Fruit fly (Drosophila melanogaster) whole organism, wandering third instar larva: ENCODE measurements around the gene Osi24.

Experiments used
- Abd-B ChIP-seq: fragments of >200 bp; optimal IDR thresholded peaks from 2 replicates; lab custom pipeline; 2017; ENCODE audit warnings: missing biosample characterization, missing genetic modification characterization
- CrebA ChIP-seq: fragments of 200-800 bp; sonication (Bioruptor generic); optimal IDR thresholded peaks from 2 replicates; lab custom pipeline; 2016; ENCODE audit warnings: missing biosample characterization, mild to moderate bottlenecking, missing genetic modification characterization, borderline replicate concordance
- Dfd ChIP-seq: fragments of >200 bp; optimal IDR thresholded peaks from 2 replicates; lab custom pipeline; 2017; ENCODE audit warnings: missing biosample characterization, missing genetic modification characterization
- Dif ChIP-seq: fragments of 200-275, 200-300 bp; sonication (Bioruptor generic); optimal IDR thresholded peaks from 2 replicates; lab custom pipeline; 2018; ENCODE audit warnings: missing biosample characterization, missing genetic modification characterization; ENCODE audit not compliant: partially characterized antibody
- GATAd ChIP-seq: sonication (Bioruptor generic); optimal IDR thresholded peaks from 2 replicates; lab custom pipeline; 2016; ENCODE audit warnings: missing biosample characterization, missing genetic modification characterization
- Hnf4 ChIP-seq: fragments of 200-800 bp; sonication (Bioruptor generic); optimal IDR thresholded peaks from 2 replicates; lab custom pipeline; 2016; ENCODE audit warnings: missing biosample characterization, mild to moderate bottlenecking, missing genetic modification characterization
- OdsH ChIP-seq: fragments of 200-800 bp; sonication (Bioruptor generic); optimal IDR thresholded peaks from 2 replicates; lab custom pipeline; 2016; ENCODE audit warnings: missing biosample characterization, mild to moderate bottlenecking, missing genetic modification characterization
- br ChIP-seq: fragments of 200-800 bp; sonication (Bioruptor generic); optimal IDR thresholded peaks from 2 replicates; lab custom pipeline; 2016; ENCODE audit warnings: missing biosample characterization, missing genetic modification characterization
- dmrt93B ChIP-seq: fragments of 200-800 bp; sonication (Bioruptor generic); optimal IDR thresholded peaks from 2 replicates; lab custom pipeline; 2018; ENCODE audit warnings: missing biosample characterization, mild to moderate bottlenecking, missing genetic modification characterization
- dsf ChIP-seq: sonication (Bioruptor generic); optimal IDR thresholded peaks from 2 replicates; lab custom pipeline; 2016; ENCODE audit warnings: missing biosample characterization, missing genetic modification characterization, borderline replicate concordance
- h ChIP-seq: fragments of 200-800 bp; sonication (Bioruptor generic); optimal IDR thresholded peaks from 3 replicates; lab custom pipeline; 2016; ENCODE audit warnings: missing biosample characterization, mild to moderate bottlenecking, missing genetic modification characterization

DNA sequence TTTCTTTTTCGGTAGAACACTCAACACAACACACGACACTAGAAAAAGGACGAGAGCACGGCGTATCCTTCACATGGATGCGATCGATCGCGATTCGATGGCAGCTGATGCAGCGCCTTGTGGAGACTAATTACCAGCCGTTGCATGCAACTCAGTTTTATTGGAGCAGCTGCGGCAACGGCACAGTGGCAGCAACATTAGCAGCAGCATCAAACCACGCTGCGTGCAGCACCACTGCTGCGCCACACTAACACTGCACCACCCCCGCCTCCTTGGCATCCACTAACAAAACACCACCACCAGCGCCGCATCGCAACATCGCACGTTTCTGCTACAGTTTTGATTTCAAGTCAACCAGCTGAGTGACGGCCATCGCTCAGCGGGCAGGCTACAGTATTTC, 23.1 kb downstream of the Osi24 start, which contains the start of gene Osi4:
- TF ChIP-seq GATAd (GFP tag; lab: Kevin White, UChicago) (no peak), h (no peak), OdsH (GFP tag; lab: Kevin White, UChicago) (no peak), Dif (GFP tag; lab: Kevin White, UChicago) (no peak), Abd-B (no peak), dmrt93B (GFP tag; lab: Kevin White, UChicago) (no peak), dsf (GFP tag; lab: Kevin White, UChicago) (no peak), Dfd (GFP tag; lab: Kevin White, UChicago) (no peak), Hnf4 (GFP tag; lab: Kevin White, UChicago) (no peak), CrebA (no peak), br (GFP tag; lab: Kevin White, UChicago) (no peak)
